Worm (Caenorhabditis elegans): Measurements from ENCODE around the gene gst-20.

Gene gst-20

DNA sequence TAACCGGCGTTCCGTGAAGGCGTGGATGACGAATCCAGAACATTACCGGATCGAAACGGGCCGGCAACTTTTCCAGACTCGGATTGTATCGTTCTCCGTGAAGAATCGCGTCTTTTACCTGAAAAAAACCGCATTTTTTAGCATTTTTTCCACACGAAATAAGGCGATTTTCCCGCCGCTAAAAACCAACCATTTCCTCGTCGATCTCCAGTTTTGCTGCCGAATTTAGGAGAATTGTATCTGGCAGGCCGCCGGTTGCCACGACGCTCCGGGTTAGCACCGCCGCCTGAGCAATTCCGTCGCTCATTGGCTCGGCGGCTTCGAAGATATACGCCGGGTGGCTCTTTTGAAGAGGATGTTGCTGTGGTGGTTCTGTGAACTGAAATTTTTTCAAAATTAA lies 35.2 kb downstream of the gst-20 start:
- TF ChIP-seq snpc-4 (tag; optimal IDR thresholded peaks at IDR 0.05) (no peak), nhr-67 (tag; optimal IDR thresholded peaks at IDR 0.05) (no peak), mdl-1 (tag; optimal IDR thresholded peaks at IDR 0.05) (no peak), ceh-9 (tag; optimal IDR thresholded peaks at IDR 0.05) (no peak)

ce11 chrII:13567871-13568270 lies 41.8 kb downstream of the gst-20 start, which contains the start of gene Y48E1B.3:
TSS of gene Y48E1B.3 (minus strand) at chrII:13567971.
- no peak for TF ChIP-seq nhr-25 (tag; optimal IDR thresholded peaks at IDR 0.05)
- TF ChIP-seq nhr-11 (tag; optimal IDR thresholded peaks at IDR 0.05), result no peak
- TF ChIP-seq ceh-82 (tag; optimal IDR thresholded peaks at IDR 0.05), result no peak
- TF ChIP-seq tbx-2 (tag; optimal IDR thresholded peaks at IDR 0.05), result no peak
- TF ChIP-seq egl-5 (tag; optimal IDR thresholded peaks at IDR 0.05), result no peak
- TF ChIP-seq nfya-1 (tag; optimal IDR thresholded peaks at IDR 0.05; ENCODE audit: insufficient read depth), result no peak
- TF ChIP-seq nhr-67 (tag; optimal IDR thresholded peaks at IDR 0.05), result no peak
- no peak for TF ChIP-seq ceh-28 (tag; optimal IDR thresholded peaks at IDR 0.05)
- TF ChIP-seq elt-2 (tag; optimal IDR thresholded peaks at IDR 0.05), result no peak
- no peak for TF ChIP-seq egl-27 (tag; optimal IDR thresholded peaks at IDR 0.05)

- TF ChIP-seq zag-1 (tag; optimal IDR thresholded peaks at IDR 0.05) (no peak), pha-4 (tag; optimal IDR thresholded peaks at IDR 0.05) (no peak), mdl-1 (tag; optimal IDR thresholded peaks at IDR 0.05) (no peak), ceh-9 (tag; optimal IDR thresholded peaks at IDR 0.05) (no peak), ceh-16 (tag; optimal IDR thresholded peaks at IDR 0.05) (no peak), nhr-12 (tag; optimal IDR thresholded peaks at IDR 0.05) (no peak), elt-2 (tag; optimal IDR thresholded peaks at IDR 0.05) (no peak), ZK546.5 (tag; optimal IDR thresholded peaks at IDR 0.05) (no peak), eor-1 (tag; optimal IDR thresholded peaks at IDR 0.05) (no peak), nfya-1 (tag; optimal IDR thresholded peaks at IDR 0.05; ENCODE audit: insufficient read depth) (no peak), ztf-4 (tag; optimal IDR thresholded peaks at IDR 0.05) (no peak), jun-1 (tag; optimal IDR thresholded peaks at IDR 0.05) (no peak), elt-1 (tag; optimal IDR thresholded peaks at IDR 0.05) (no peak), nhr-237 (tag; optimal IDR thresholded peaks at IDR 0.05) (no peak), nhr-76 (tag; optimal IDR thresholded peaks at IDR 0.05) (no peak), nhr-77 (tag; optimal IDR thresholded peaks at IDR 0.05) (no peak)
Observed at ce11 chrII:13560553-13560952, 49.1 kb downstream of the gst-20 start.

Measured in whole organism, L3 larva.